Fruit fly (Drosophila melanogaster): Measurements from ENCODE around the gene CG14130.

The CG14130 gene

DNA sequence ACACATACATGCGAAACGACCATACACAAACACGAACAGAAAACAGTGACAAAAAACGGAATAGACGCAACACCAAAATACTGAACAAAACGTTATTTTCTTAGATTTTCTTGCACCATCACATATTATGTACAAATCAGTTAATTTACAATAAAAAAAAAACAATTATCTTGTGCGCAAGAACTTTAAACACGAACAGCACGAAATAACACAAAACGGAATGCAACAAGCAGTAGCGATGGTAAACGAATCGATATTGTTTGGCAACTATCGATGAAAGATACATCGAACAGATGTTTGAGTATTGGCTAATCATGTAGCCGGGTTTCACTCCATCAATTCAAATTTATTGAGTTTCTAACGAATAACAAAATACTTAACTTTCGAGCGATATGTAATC lies 25.5 kb upstream of the CG14130 start, which contains the start of gene Pi3K68D (continued):
- TF ChIP-seq Dp (GFP tag; optimal IDR thresholded peaks at IDR 0.05) = peak; percentile 77
- TF ChIP-seq p53 (GFP tag; optimal IDR thresholded peaks at IDR 0.05) = peak; percentile 13
- TF ChIP-seq CG30020 (tag; optimal IDR thresholded peaks at IDR 0.05) = peak; percentile 12
- TF ChIP-seq CG4854 (GFP tag; optimal IDR thresholded peaks at IDR 0.05) = peak; percentile 9
- TF ChIP-seq sens (GFP tag) = peak; percentile 70
- TF ChIP-seq chinmo (GFP tag; IDR thresholded peaks at IDR 0.05; ENCODE audit: partially characterized antibody) = peak; percentile 99
- TF ChIP-seq her (GFP tag; optimal IDR thresholded peaks at IDR 0.05) = peak; percentile 21
- TF ChIP-seq sob (GFP tag; IDR thresholded peaks at IDR 0.05) = 0 out of 2 replicates have a peak, but pooled peaks have one; percentile 16
- TF ChIP-seq CG12659 (GFP tag; optimal IDR thresholded peaks at IDR 0.05) = peak; percentile 76
- peak; percentile 88 for TF ChIP-seq nerfin-2 (GFP tag; IDR thresholded peaks at IDR 0.05; ENCODE audit: partially characterized antibody)
- TF ChIP-seq CG17385 (GFP tag; optimal IDR thresholded peaks at IDR 0.05) = no peak
- TF ChIP-seq inv (GFP tag; IDR thresholded peaks at IDR 0.05; ENCODE audit: partially characterized antibody) = peak; percentile 92
- peak; percentile 1 for TF ChIP-seq CG10147 (GFP tag; optimal IDR thresholded peaks at IDR 0.05)
- TF ChIP-seq bbx (GFP tag; IDR thresholded peaks at IDR 0.05; ENCODE audit: partially characterized antibody) = peak; percentile 96
- TF ChIP-seq CG8388 (GFP tag; optimal IDR thresholded peaks at IDR 0.05) = peak; percentile 7
- peak; percentile 74 for TF ChIP-seq onecut (GFP tag; IDR thresholded peaks at IDR 0.05)
- TF ChIP-seq CG34422 (GFP tag; IDR thresholded peaks at IDR 0.05) = peak; percentile 58; the same call in 1 of the 3 replicates
- peak; percentile 81 for TF ChIP-seq pita (GFP tag; optimal IDR thresholded peaks at IDR 0.05)
- no peak for TF ChIP-seq ci (GFP tag; IDR thresholded peaks at IDR 0.05)
- no peak for TF ChIP-seq maf-S (GFP tag; optimal IDR thresholded peaks at IDR 0.05)
- peak; percentile 13 for TF ChIP-seq CG1647 (GFP tag; optimal IDR thresholded peaks at IDR 0.05)
- peak; percentile 80 for TF ChIP-seq E2f2 (GFP tag; IDR thresholded peaks at IDR 0.05)
- TF ChIP-seq mld (GFP tag; IDR thresholded peaks at IDR 0.05; ENCODE audit: partially characterized antibody) = peak; percentile 76; the same call in 2 of the 3 replicates
- TF ChIP-seq shn (GFP tag; optimal IDR thresholded peaks at IDR 0.05) = peak; percentile 6
- peak; percentile 6 for TF ChIP-seq CG7928 (GFP tag; optimal IDR thresholded peaks at IDR 0.05)
- TF ChIP-seq CG11560 (tag; IDR thresholded peaks at IDR 0.05) = peak; percentile 49; the same call in 1 of the 3 replicates
- peak; percentile 15 for TF ChIP-seq crc (GFP tag; optimal IDR thresholded peaks at IDR 0.05)
- peak; percentile 74 for TF ChIP-seq Neu2 (GFP tag; optimal IDR thresholded peaks at IDR 0.05; ENCODE audit: borderline replicate concordance)
- TF ChIP-seq yki (optimal IDR thresholded peaks at IDR 0.05) = no peak
- TF ChIP-seq lbe (GFP tag; optimal IDR thresholded peaks at IDR 0.05) = peak; percentile 39
- TF ChIP-seq sqz (GFP tag; optimal IDR thresholded peaks at IDR 0.05) = no peak
- TF ChIP-seq stwl (tag; optimal IDR thresholded peaks at IDR 0.05) = peak; percentile 66
- TF ChIP-seq CG3995 (GFP tag; optimal IDR thresholded peaks at IDR 0.05) = peak; percentile 71
- TF ChIP-seq ERR (GFP tag; optimal IDR thresholded peaks at IDR 0.05) = peak; percentile 25
- no peak for TF ChIP-seq CG17361 (GFP tag; IDR thresholded peaks at IDR 0.05)
- TF ChIP-seq Xbp1 (GFP tag; optimal IDR thresholded peaks at IDR 0.05) = peak; percentile 23
- peak; percentile 95 for TF ChIP-seq knrl (GFP tag; IDR thresholded peaks at IDR 0.05; ENCODE audit: partially characterized antibody)
- peak; percentile 48 for TF ChIP-seq CG11504 (tag; optimal IDR thresholded peaks at IDR 0.05)
- peak; percentile 69 for TF ChIP-seq gro (GFP tag; optimal IDR thresholded peaks at IDR 0.05)
- TF ChIP-seq CG34224 (GFP tag; IDR thresholded peaks at IDR 0.05; ENCODE audit: partially characterized antibody) = peak; percentile 95
- peak; percentile 36 for TF ChIP-seq lilli (GFP tag; optimal IDR thresholded peaks at IDR 0.05)
- TF ChIP-seq CG12155 (GFP tag; optimal IDR thresholded peaks at IDR 0.05) = peak; percentile 3
- TF ChIP-seq Sry-δ (GFP tag; optimal IDR thresholded peaks at IDR 0.05) = peak; percentile 99
- TF ChIP-seq dpn (GFP tag; optimal IDR thresholded peaks at IDR 0.05) = peak; percentile 13 to 17
- TF ChIP-seq tna (GFP tag; IDR thresholded peaks at IDR 0.05; ENCODE audit: partially characterized antibody) = peak; percentile 84
- peak; percentile 94 for TF ChIP-seq CG6791 (GFP tag; IDR thresholded peaks at IDR 0.05; ENCODE audit: partially characterized antibody)
- no peak for TF ChIP-seq CG14014 (GFP tag; IDR thresholded peaks at IDR 0.05)
- peak; percentile 19 for TF ChIP-seq bigmax (GFP tag; optimal IDR thresholded peaks at IDR 0.05)
- TF ChIP-seq run (tag; optimal IDR thresholded peaks at IDR 0.05) = no peak
- peak; percentile 43 for TF ChIP-seq CHES-1-like (GFP tag; optimal IDR thresholded peaks at IDR 0.05)

Data from whole organism, embryonic.